Worm (Caenorhabditis elegans): ENCODE results near the gene msp-57.
"Not testable (repeated sequence)": the region's sequence is repeated elsewhere in the genome, so short reads cannot be mapped to it uniquely, and the experiment has no call there.

The msp-57 gene

ce11 chrIV:5066887-5067286, 4.5 kb downstream of the msp-57 start, which contains the start of gene ttbk-2.2:
Gene ttbk-2.2 (minus strand): TSS chrIV:5066987.
- not testable (repeated sequence) for TF ChIP-seq snpc-4 (tag; optimal IDR thresholded peaks at IDR 0.05); nhr-129 (tag; optimal IDR thresholded peaks at IDR 0.05); ama-1 (optimal IDR thresholded peaks at IDR 0.05)

ce11 chrIV:5068541-5068940, 6.2 kb downstream of the msp-57 start, which contains the start of the genes R13H9.6 and rmd-6:
Gene R13H9.6 (minus strand): TSS chrIV:5068641.
Gene rmd-6 (plus strand): TSS chrIV:5068845.
- TF ChIP-seq F13H6.1, dmd-4, ceh-82 (tag; optimal IDR thresholded peaks at IDR 0.05): not testable (repeated sequence)

ce11 chrIV:5070593-5070992, 8.2 kb downstream of the msp-57 start, which contains the start of gene C02B10.6:
Gene C02B10.6 (plus strand): TSS chrIV:5070893.
- not testable (repeated sequence) for TF ChIP-seq elt-1, nhr-21, ztf-4 (tag; optimal IDR thresholded peaks at IDR 0.05)

ce11 chrIV:5073836-5074235, 11.5 kb downstream of the msp-57 start:
- no peak for TF ChIP-seq nhr-23 (tag; optimal IDR thresholded peaks at IDR 0.05)
- TF ChIP-seq lin-13 (GFP tag; optimal IDR thresholded peaks at IDR 0.05): no peak
- TF ChIP-seq mdl-1 (tag; optimal IDR thresholded peaks at IDR 0.05): no peak
- TF ChIP-seq elt-1 (tag; optimal IDR thresholded peaks at IDR 0.05): no peak
- no peak for TF ChIP-seq sem-4 (tag; optimal IDR thresholded peaks at IDR 0.05)
- no peak for TF ChIP-seq dmd-4 (tag; optimal IDR thresholded peaks at IDR 0.05)
- TF ChIP-seq nhr-10 (tag; optimal IDR thresholded peaks at IDR 0.05): no peak
- TF ChIP-seq unc-62 (GFP tag; optimal IDR thresholded peaks at IDR 0.05): no peak
- TF ChIP-seq ceh-16 (tag; optimal IDR thresholded peaks at IDR 0.05): no peak
- no peak for TF ChIP-seq fos-1 (tag; optimal IDR thresholded peaks at IDR 0.05)
- no peak for TF ChIP-seq ztf-11 (tag; optimal IDR thresholded peaks at IDR 0.05)

ce11 chrIV:5076607-5077006, 14.2 kb downstream of the msp-57 start:
- TF ChIP-seq nhr-129 (tag; optimal IDR thresholded peaks at IDR 0.05): no peak
- no peak for TF ChIP-seq ama-1 (optimal IDR thresholded peaks at IDR 0.05)
- no peak for TF ChIP-seq C34F6.9 (tag; optimal IDR thresholded peaks at IDR 0.05)
- TF ChIP-seq sma-3 (GFP tag; optimal IDR thresholded peaks at IDR 0.05): no peak
- TF ChIP-seq mab-5 (tag; optimal IDR thresholded peaks at IDR 0.05): no peak
- TF ChIP-seq aly-2 (tag; optimal IDR thresholded peaks at IDR 0.05): no peak
- no peak for TF ChIP-seq nhr-237 (tag; optimal IDR thresholded peaks at IDR 0.05)
- TF ChIP-seq ceh-82 (tag; optimal IDR thresholded peaks at IDR 0.05): no peak
- TF ChIP-seq nhr-10 (tag; optimal IDR thresholded peaks at IDR 0.05): no peak
- no peak for TF ChIP-seq R02D3.7 (tag; optimal IDR thresholded peaks at IDR 0.05)
- no peak for TF ChIP-seq nhr-11 (tag; optimal IDR thresholded peaks at IDR 0.05)
- TF ChIP-seq alr-1 (tag; optimal IDR thresholded peaks at IDR 0.05): no peak

ce11 chrIV:5077918-5078317, 15.5 kb downstream of the msp-57 start:
- TF ChIP-seq gmeb-1 (tag; optimal IDR thresholded peaks at IDR 0.05) (no peak), fos-1 (tag; optimal IDR thresholded peaks at IDR 0.05) (peak; percentile 52), nhr-129 (tag; optimal IDR thresholded peaks at IDR 0.05) (peak; percentile 23)

- TF ChIP-seq sem-4 (tag; optimal IDR thresholded peaks at IDR 0.05) (peak; percentile 39), nhr-23 (tag; optimal IDR thresholded peaks at IDR 0.05) (no peak), nhr-25 (tag; optimal IDR thresholded peaks at IDR 0.05) (no peak), sma-3 (GFP tag; optimal IDR thresholded peaks at IDR 0.05) (no peak), crh-2 (tag; optimal IDR thresholded peaks at IDR 0.05) (peak; percentile 22), mbf-1 (tag; optimal IDR thresholded peaks at IDR 0.05) (no peak), C34F6.9 (tag; optimal IDR thresholded peaks at IDR 0.05) (peak; percentile 39), lsy-2 (tag; optimal IDR thresholded peaks at IDR 0.05) (peak in 1 of 2 experiments; percentile 48), zag-1 (tag; optimal IDR thresholded peaks at IDR 0.05) (peak; percentile 3)
These were observed 16.5 kb downstream of the msp-57 start for ce11 chrIV:5078846-5079245.

Data from whole organism, L2 larva.